Fruit fly (Drosophila melanogaster): Measurements from ENCODE around the gene aus.
A peak's percentile ranks its signal among the peaks of the same experiment; 100 is the strongest.

aus gene

DNA sequence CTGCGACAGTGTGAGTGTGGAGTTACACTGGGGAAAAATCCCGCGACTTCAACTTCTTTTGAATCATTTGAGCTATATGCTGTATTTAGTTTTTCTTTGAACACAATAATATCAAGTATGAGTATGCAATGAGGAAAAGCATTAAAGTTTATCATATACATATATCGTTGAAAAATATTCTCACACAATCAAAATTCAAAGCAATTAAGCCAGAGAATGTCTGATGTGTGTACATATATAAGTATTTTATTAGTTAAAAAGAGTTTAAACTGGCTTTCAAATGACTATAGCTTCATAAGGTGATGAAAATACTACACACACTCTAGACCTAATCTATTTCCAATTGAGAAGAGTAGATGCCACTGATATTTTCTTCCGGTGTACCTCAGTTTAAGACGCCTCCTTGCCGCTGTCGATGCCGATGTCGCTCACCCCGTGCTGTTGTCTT, 12.6 kb downstream of the aus start:
- no peak for TF ChIP-seq Opbp (GFP tag; IDR thresholded peaks at IDR 0.05; ENCODE audit: partially characterized antibody)
- no peak for TF ChIP-seq ap (GFP tag; IDR thresholded peaks at IDR 0.05)
- peak; percentile 23 for TF ChIP-seq unpg (GFP tag; optimal IDR thresholded peaks at IDR 0.05)
- no peak for TF ChIP-seq Ptx1 (GFP tag; IDR thresholded peaks at IDR 0.05)
- TF ChIP-seq CG2889 (GFP tag; IDR thresholded peaks at IDR 0.05), result no peak
- peak; percentile 13 for TF ChIP-seq CG12104 (GFP tag; optimal IDR thresholded peaks at IDR 0.05)
- TF ChIP-seq Hey (tag; optimal IDR thresholded peaks at IDR 0.05), result no peak
- no peak for TF ChIP-seq B-H2 (GFP tag; optimal IDR thresholded peaks at IDR 0.05)
- peak; percentile 16 for TF ChIP-seq CG1603 (tag; optimal IDR thresholded peaks at IDR 0.05)
- TF ChIP-seq CG6254 (GFP tag; optimal IDR thresholded peaks at IDR 0.05), result no peak
- TF ChIP-seq gsb (GFP tag; IDR thresholded peaks at IDR 0.05), result no peak
- no peak for TF ChIP-seq Rfx (GFP tag; IDR thresholded peaks at IDR 0.05)
- TF ChIP-seq gcm2 (GFP tag; optimal IDR thresholded peaks at IDR 0.05), result no peak
- TF ChIP-seq sqz (GFP tag; optimal IDR thresholded peaks at IDR 0.05), result no peak
- peak; percentile 40 for TF ChIP-seq chn (GFP tag; optimal IDR thresholded peaks at IDR 0.05)
- peak; percentile 60 for TF ChIP-seq Sox100B (GFP tag; optimal IDR thresholded peaks at IDR 0.05)
- TF ChIP-seq ewg (GFP tag; optimal IDR thresholded peaks at IDR 0.05), result peak; percentile 41
- no peak for TF ChIP-seq CG7963 (GFP tag; IDR thresholded peaks at IDR 0.05; ENCODE audit: partially characterized antibody)
- TF ChIP-seq Scr (GFP tag; IDR thresholded peaks at IDR 0.05; ENCODE audit: partially characterized antibody), result no peak
- peak; percentile 6 for TF ChIP-seq CG3838 (GFP tag; optimal IDR thresholded peaks at IDR 0.05)
- TF ChIP-seq Dp (GFP tag; optimal IDR thresholded peaks at IDR 0.05), result no peak
- TF ChIP-seq Fer3 (tag; optimal IDR thresholded peaks at IDR 0.05), result no peak
- TF ChIP-seq Pdp1 (GFP tag; optimal IDR thresholded peaks at IDR 0.05), result peak; percentile 7 to 28
- TF ChIP-seq eve (GFP tag; optimal IDR thresholded peaks at IDR 0.05), result no peak
- no peak for TF ChIP-seq Mes4 (GFP tag; optimal IDR thresholded peaks at IDR 0.05)
- TF ChIP-seq CG11696 (GFP tag; IDR thresholded peaks at IDR 0.05), result no peak
- TF ChIP-seq CG7839 (tag; optimal IDR thresholded peaks at IDR 0.05), result peak; percentile 67
- TF ChIP-seq CG14860 (GFP tag; IDR thresholded peaks at IDR 0.05; ENCODE audit: partially characterized antibody), result no peak
- TF ChIP-seq org-1 (GFP tag; optimal IDR thresholded peaks at IDR 0.05), result peak; percentile 42
- TF ChIP-seq Ssrp (tag; optimal IDR thresholded peaks at IDR 0.05), result peak; percentile 70
- no peak for TF ChIP-seq gce (GFP tag; IDR thresholded peaks at IDR 0.05)
- peak; percentile 66 for TF ChIP-seq Usf (GFP tag; optimal IDR thresholded peaks at IDR 0.05)
- peak; percentile 18 for TF ChIP-seq CG8359 (GFP tag; optimal IDR thresholded peaks at IDR 0.05; ENCODE audit: borderline replicate concordance)
- no peak for TF ChIP-seq Adf1 (GFP tag; IDR thresholded peaks at IDR 0.05)
- no peak for TF ChIP-seq CG13287 (GFP tag; IDR thresholded peaks at IDR 0.05; ENCODE audit: partially characterized antibody)
- no peak for TF ChIP-seq Nf-YC (tag; optimal IDR thresholded peaks at IDR 0.05)
- TF ChIP-seq dan (GFP tag; IDR thresholded peaks at IDR 0.05), result no peak
- no peak for TF ChIP-seq CG18011 (GFP tag; optimal IDR thresholded peaks at IDR 0.05)
- no peak for TF ChIP-seq klu (GFP tag; IDR thresholded peaks at IDR 0.05)
- TF ChIP-seq CG30403 (GFP tag; optimal IDR thresholded peaks at IDR 0.05), result peak; percentile 75
- no peak for TF ChIP-seq CG32532 (GFP tag; IDR thresholded peaks at IDR 0.05)
- no peak for TF ChIP-seq sob (GFP tag; IDR thresholded peaks at IDR 0.05)
- TF ChIP-seq nerfin-1 (tag; optimal IDR thresholded peaks at IDR 0.05), result peak; percentile 43
- peak; percentile 58; the same call in 1 of the 3 replicates for TF ChIP-seq otp (GFP tag; IDR thresholded peaks at IDR 0.05)
- no peak for TF ChIP-seq abd-A (tag; optimal IDR thresholded peaks at IDR 0.05)
- TF ChIP-seq Blimp-1 (GFP tag; optimal IDR thresholded peaks at IDR 0.05), result peak; percentile 52
- peak; percentile 72 for TF ChIP-seq CG8924 (tag; optimal IDR thresholded peaks at IDR 0.05)
- no peak for TF ChIP-seq CG8944 (GFP tag; optimal IDR thresholded peaks at IDR 0.05)
- TF ChIP-seq CG10366 (GFP tag; IDR thresholded peaks at IDR 0.05), result no peak
- no peak for TF ChIP-seq CG8765 (GFP tag; IDR thresholded peaks at IDR 0.05)
- TF ChIP-seq CG7987 (GFP tag; optimal IDR thresholded peaks at IDR 0.05), result no peak

All from whole organism, embryonic.